Worm (Caenorhabditis elegans): ENCODE results near the gene ZK637.12.
A peak's percentile ranks its signal among the peaks of the same experiment; 100 is the strongest.

Gene ZK637.12

ce11 chrIII:8893464-8893863 is 30.6 kb upstream of the ZK637.12 start, which contains the start of gene ZK637.4:
TSS of gene ZK637.4 (plus strand) at chrIII:8893764.
- TF ChIP-seq lin-13 (tag; optimal IDR thresholded peaks at IDR 0.05) (no peak), ceh-39 (tag; optimal IDR thresholded peaks at IDR 0.05) (no peak), elt-3 (tag; optimal IDR thresholded peaks at IDR 0.05) (no peak), mls-2 (tag; optimal IDR thresholded peaks at IDR 0.05) (no peak), mep-1 (tag; optimal IDR thresholded peaks at IDR 0.05) (no peak), pha-4 (tag; optimal IDR thresholded peaks at IDR 0.05) (no peak), flh-1 (GFP tag; optimal IDR thresholded peaks at IDR 0.05) (no peak), mab-5 (tag; optimal IDR thresholded peaks at IDR 0.05) (no peak), lin-32 (GFP tag; optimal IDR thresholded peaks at IDR 0.05) (no peak), bed-3 (GFP tag; optimal IDR thresholded peaks at IDR 0.05) (no peak), ham-2 (GFP tag; optimal IDR thresholded peaks at IDR 0.05) (no peak), blmp-1 (tag; optimal IDR thresholded peaks at IDR 0.05) (no peak), unc-120 (tag; optimal IDR thresholded peaks at IDR 0.05; ENCODE audit: poor library complexity, severe bottlenecking) (no peak), nhr-28 (tag; optimal IDR thresholded peaks at IDR 0.05) (no peak), tbx-8 (GFP tag; optimal IDR thresholded peaks at IDR 0.05) (no peak)

ce11 chrIII:8894782-8895181 is 29.3 kb upstream of the ZK637.12 start, which contains the start of gene asna-1:
TSS of gene asna-1 (plus strand) at chrIII:8895082.
- TF ChIP-seq nhr-12 (tag; optimal IDR thresholded peaks at IDR 0.05) (no peak), zip-8 (tag; optimal IDR thresholded peaks at IDR 0.05) (no peak), mep-1 (tag; optimal IDR thresholded peaks at IDR 0.05) (no peak), nhr-28 (tag; optimal IDR thresholded peaks at IDR 0.05) (no peak), sptf-1 (tag; optimal IDR thresholded peaks at IDR 0.05) (no peak), snpc-4 (tag; optimal IDR thresholded peaks at IDR 0.05) (no peak), bed-3 (GFP tag; optimal IDR thresholded peaks at IDR 0.05) (no peak), elt-3 (tag; optimal IDR thresholded peaks at IDR 0.05) (no peak), flh-1 (GFP tag; optimal IDR thresholded peaks at IDR 0.05) (no peak), unc-120 (tag; optimal IDR thresholded peaks at IDR 0.05; ENCODE audit: poor library complexity, severe bottlenecking) (no peak), blmp-1 (tag; optimal IDR thresholded peaks at IDR 0.05) (no peak), lin-32 (GFP tag; optimal IDR thresholded peaks at IDR 0.05) (no peak), ztf-11 (tag; optimal IDR thresholded peaks at IDR 0.05) (no peak), unc-39 (tag; optimal IDR thresholded peaks at IDR 0.05) (no peak), ceh-43 (GFP tag; optimal IDR thresholded peaks at IDR 0.05) (no peak), mab-5 (tag; optimal IDR thresholded peaks at IDR 0.05) (no peak), lin-13 (tag; optimal IDR thresholded peaks at IDR 0.05) (no peak), drap-1 (GFP tag; optimal IDR thresholded peaks at IDR 0.05) (no peak), pha-4 (tag; optimal IDR thresholded peaks at IDR 0.05) (no peak)

ce11 chrIII:8899767-8900166 is 24.3 kb upstream of the ZK637.12 start:
- TF ChIP-seq nhr-12 (tag; optimal IDR thresholded peaks at IDR 0.05) (no peak), mep-1 (tag; optimal IDR thresholded peaks at IDR 0.05) (peak; percentile 69), nhr-2 (tag; optimal IDR thresholded peaks at IDR 0.05) (no peak), lsy-2 (tag; optimal IDR thresholded peaks at IDR 0.05) (peak; percentile 17), mab-5 (tag; optimal IDR thresholded peaks at IDR 0.05) (no peak), mls-2 (tag; optimal IDR thresholded peaks at IDR 0.05) (no peak), nhr-237 (tag; optimal IDR thresholded peaks at IDR 0.05) (no peak), M03D4.4 (tag; optimal IDR thresholded peaks at IDR 0.05) (no peak), sptf-1 (tag; optimal IDR thresholded peaks at IDR 0.05) (no peak), ham-2 (GFP tag; optimal IDR thresholded peaks at IDR 0.05) (no peak), hlh-1 (tag; optimal IDR thresholded peaks at IDR 0.05) (no peak), ces-1 (GFP tag; optimal IDR thresholded peaks at IDR 0.05) (peak; percentile 53), flh-1 (GFP tag; optimal IDR thresholded peaks at IDR 0.05) (no peak)

ce11 chrIII:8901078-8901477 is 23.0 kb upstream of the ZK637.12 start:
- TF ChIP-seq cnd-1 (tag; optimal IDR thresholded peaks at IDR 0.05) (peak; percentile 73), lin-13 (tag; optimal IDR thresholded peaks at IDR 0.05) (peak; percentile 56), ceh-39 (tag; optimal IDR thresholded peaks at IDR 0.05) (peak; percentile 0)

- TF ChIP-seq unc-120 (tag; optimal IDR thresholded peaks at IDR 0.05; ENCODE audit: poor library complexity, severe bottlenecking) (no peak), mab-5 (tag; optimal IDR thresholded peaks at IDR 0.05) (no peak), mep-1 (tag; optimal IDR thresholded peaks at IDR 0.05) (no peak), ceh-39 (tag; optimal IDR thresholded peaks at IDR 0.05) (no peak), elt-1 (tag; optimal IDR thresholded peaks at IDR 0.05; ENCODE audit: borderline replicate concordance, insufficient read depth) (no peak), ham-2 (GFP tag; optimal IDR thresholded peaks at IDR 0.05) (no peak), unc-39 (tag; optimal IDR thresholded peaks at IDR 0.05) (no peak), flh-1 (GFP tag; optimal IDR thresholded peaks at IDR 0.05) (no peak), nhr-76 (tag; optimal IDR thresholded peaks at IDR 0.05) (no peak), nhr-2 (tag; optimal IDR thresholded peaks at IDR 0.05) (no peak), bed-3 (GFP tag; optimal IDR thresholded peaks at IDR 0.05) (no peak)
Measured at ce11 chrIII:8903263-8903662, 20.8 kb upstream of the ZK637.12 start.

Measured in whole organism, mixed stage, embryonic.